Worm (Caenorhabditis elegans): ENCODE data around the gene del-6.

- no peak for TF ChIP-seq nhr-11 (tag; optimal IDR thresholded peaks at IDR 0.05)
- TF ChIP-seq fkh-10 (GFP tag; optimal IDR thresholded peaks at IDR 0.05), result no peak
- no peak for TF ChIP-seq ama-1 (optimal IDR thresholded peaks at IDR 0.05)
- no peak for TF ChIP-seq elt-2 (tag; optimal IDR thresholded peaks at IDR 0.05)
- TF ChIP-seq pqm-1 (tag; optimal IDR thresholded peaks at IDR 0.05), result no peak
- TF ChIP-seq gmeb-2 (tag; optimal IDR thresholded peaks at IDR 0.05), result no peak
- no peak for TF ChIP-seq fax-1 (tag; optimal IDR thresholded peaks at IDR 0.05)
These were observed 43.1 kb upstream of the del-6 start for ce11 chrV:10529600-10529999.

Data from whole organism, late embryonic.